Worm (Caenorhabditis elegans): ENCODE data around the gene srj-33.

The srj-33 gene

DNA sequence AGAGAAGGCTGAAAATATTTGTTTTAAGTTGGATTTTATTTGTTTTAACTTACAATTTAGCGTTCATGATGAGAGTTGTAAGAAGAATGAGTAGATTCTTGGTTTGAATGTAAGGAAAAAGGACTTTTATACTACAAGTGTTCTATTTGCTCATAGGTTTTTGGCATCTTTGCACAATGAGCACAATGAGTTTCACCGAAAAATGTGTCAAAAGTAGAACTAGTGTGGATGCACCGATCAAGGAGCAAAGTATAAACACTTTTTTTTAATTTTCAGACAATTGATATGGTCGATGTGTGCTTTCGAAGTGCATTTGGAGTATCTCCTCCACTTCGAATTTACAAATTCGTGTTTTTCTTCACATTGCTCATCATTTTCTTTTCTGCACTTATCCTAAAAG lies 31.2 kb downstream of the srj-33 start, which contains the start of gene fipr-11:
Gene fipr-11, minus strand, starts transcription at position 101 of the 400 bp plus-strand sequence.
- TF ChIP-seq zfh-2 (GFP tag; conservative IDR thresholded peaks at IDR 0.05) (no peak), F37B4.10 (GFP tag; IDR thresholded peaks at IDR 0.05) (no peak), F22D6.2 (tag; optimal IDR thresholded peaks at IDR 0.05) (no peak)

DNA sequence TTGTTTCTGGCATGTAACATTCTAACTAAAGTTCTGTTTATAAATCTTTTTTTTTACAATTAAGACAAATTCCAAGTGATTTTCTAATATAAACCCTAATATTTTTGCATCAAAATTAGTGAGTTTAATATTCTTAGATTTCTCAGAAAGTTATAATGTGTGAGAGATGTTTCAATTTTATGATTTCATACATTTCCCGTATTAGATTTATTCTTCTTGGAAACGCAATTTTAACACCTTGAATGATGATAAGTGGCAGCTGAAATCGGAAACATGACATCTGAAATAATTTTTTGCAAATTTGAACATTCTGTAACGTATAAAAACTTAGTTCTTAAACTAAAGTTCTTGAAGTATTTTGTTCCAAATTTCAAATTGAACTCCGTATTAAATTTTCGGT lies 36.2 kb downstream of the srj-33 start:
- TF ChIP-seq madf-6 (GFP tag; IDR thresholded peaks at IDR 0.05): no peak
- TF ChIP-seq mes-4 (tag; optimal IDR thresholded peaks at IDR 0.05): no peak
- no peak for TF ChIP-seq F37B4.10 (GFP tag; IDR thresholded peaks at IDR 0.05)
- no peak for TF ChIP-seq ama-1 (optimal IDR thresholded peaks at IDR 0.05)
- TF ChIP-seq ama-1 (GFP tag; optimal IDR thresholded peaks at IDR 0.05): no peak
- TF ChIP-seq madf-8 (GFP tag; conservative IDR thresholded peaks at IDR 0.05): no peak
- no peak for TF ChIP-seq xnd-1 (tag; optimal IDR thresholded peaks at IDR 0.05)
- TF ChIP-seq T26A5.8 (tag; optimal IDR thresholded peaks at IDR 0.05): no peak
- TF ChIP-seq zim-3 (tag; optimal IDR thresholded peaks at IDR 0.05): no peak
- no peak for TF ChIP-seq Y79H2A.3 (GFP tag; conservative IDR thresholded peaks at IDR 0.05)
- TF ChIP-seq sptf-2 (GFP tag; optimal IDR thresholded peaks at IDR 0.05): no peak
- TF ChIP-seq mel-28 (tag; optimal IDR thresholded peaks at IDR 0.05; ENCODE audit: borderline replicate concordance): no peak
- no peak for TF ChIP-seq lir-1 (GFP tag; conservative IDR thresholded peaks at IDR 0.05)

DNA sequence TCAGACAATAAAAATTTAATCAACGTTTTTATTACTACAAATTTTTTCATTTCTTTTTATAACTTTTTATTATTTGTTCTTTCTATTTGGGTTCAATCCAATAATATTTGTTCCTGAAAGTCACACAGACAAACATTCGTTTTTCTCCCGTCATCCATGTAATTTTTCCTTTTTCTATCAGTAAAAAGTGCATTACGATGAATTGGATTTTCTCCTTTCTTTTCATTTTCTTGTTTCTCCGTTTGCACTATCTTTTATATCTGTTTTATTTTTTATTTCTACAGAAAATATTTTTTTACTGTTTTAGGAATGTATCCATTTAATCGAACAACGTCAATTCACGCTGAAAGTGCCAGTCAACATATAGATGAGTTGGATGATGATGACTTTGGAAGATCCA lies 38.1 kb downstream of the srj-33 start, which contains the start of gene egl-47:
Gene egl-47, plus strand, starts transcription at position 301 of the 400 bp plus-strand sequence.
- no peak for TF ChIP-seq madf-10 (tag; optimal IDR thresholded peaks at IDR 0.05)
- no peak for TF ChIP-seq Y53G8AR.9 (GFP tag; conservative IDR thresholded peaks at IDR 0.05)
- TF ChIP-seq lin-35 (GFP tag; optimal IDR thresholded peaks at IDR 0.05): no peak
- no peak for TF ChIP-seq zfh-2 (GFP tag; conservative IDR thresholded peaks at IDR 0.05)

DNA sequence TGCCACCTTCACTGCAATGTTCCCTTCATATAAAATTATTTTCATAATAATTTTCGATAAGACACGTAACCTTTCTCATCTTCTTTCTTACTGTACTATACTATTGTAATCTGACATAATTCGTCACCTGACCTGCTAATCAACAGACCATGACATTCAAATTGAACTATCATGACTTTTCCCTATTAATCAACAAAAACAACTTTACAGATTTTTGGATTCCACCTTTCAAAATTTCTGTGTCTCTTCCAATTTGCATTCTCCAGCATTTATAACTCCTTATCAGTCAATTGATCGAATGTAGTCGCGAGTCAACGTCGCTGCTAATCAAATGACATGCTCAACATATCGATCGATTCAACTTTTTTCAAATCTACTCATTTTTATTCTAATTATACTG lies 47.7 kb downstream of the srj-33 start, which contains the start of gene fshr-1:
Gene fshr-1, plus strand, starts transcription at position 209 of the 400 bp plus-strand sequence.
- TF ChIP-seq lsl-1 (GFP tag; optimal IDR thresholded peaks at IDR 0.05) (no peak), let-607 (tag; optimal IDR thresholded peaks at IDR 0.05) (peak in 1 of 2 experiments; percentile 4), ceh-58 (GFP tag; IDR thresholded peaks at IDR 0.05) (no peak), unc-62 (GFP tag; optimal IDR thresholded peaks at IDR 0.05) (peak; percentile 61), nhr-80 (tag; optimal IDR thresholded peaks at IDR 0.05) (peak; percentile 59)

ce11 chrV:9885918-9886488 lies 51.3 kb downstream of the srj-33 start, which contains the start of gene clp-9:
TSS of gene clp-9 (minus strand) at chrV:9885968.
- TF ChIP-seq mel-28 (tag; optimal IDR thresholded peaks at IDR 0.05; ENCODE audit: borderline replicate concordance) (no peak), tbp1 (GFP tag; optimal IDR thresholded peaks at IDR 0.05) (no peak), lin-35 (GFP tag; optimal IDR thresholded peaks at IDR 0.05) (no peak), rec-8 (tag; optimal IDR thresholded peaks at IDR 0.05) (no peak), ama-1 (optimal IDR thresholded peaks at IDR 0.05) (no peak), ama-1 (GFP tag; optimal IDR thresholded peaks at IDR 0.05) (no peak), T26A5.8 (tag; optimal IDR thresholded peaks at IDR 0.05) (no peak), ztf-18 (tag; optimal IDR thresholded peaks at IDR 0.05) (no peak), hmg-1.2 (GFP tag; IDR thresholded peaks at IDR 0.05) (no peak; the same call in 1 of the 2 replicates), bed-1 (GFP tag; IDR thresholded peaks at IDR 0.05) (no peak), bed-2 (GFP tag; IDR thresholded peaks at IDR 0.05) (no peak)

Measured in whole organism, young adult.